Worm (Caenorhabditis elegans) whole organism, L4/young adult: ENCODE measurements around the gene Y37E11AM.4.

ENCODE experiments used
- W03F9.2 ChIP-seq: fragments of 150-350 bp; optimal IDR thresholded peaks from 2 replicates; lab custom pipeline; 2014; ENCODE audit warnings: missing biosample characterization, missing genetic modification characterization
- dao-5 ChIP-seq: sonication (generic microtip); optimal IDR thresholded peaks from 2 replicates; lab custom pipeline; 2016; ENCODE audit warnings: missing genotype, missing genetic modification characterization, moderate library complexity, missing compliant biosample characterization
- him-1 ChIP-seq: sonication (generic microtip); optimal IDR thresholded peaks from 2 replicates; lab custom pipeline; 2016; ENCODE audit warnings: missing genotype, missing genetic modification reagents, missing genetic modification characterization, missing compliant biosample characterization

- TF ChIP-seq dao-5: no peak
- TF ChIP-seq W03F9.2: no peak
- TF ChIP-seq him-1 (tag; lab: Kevin White, UChicago): no peak
Observed at ce11 chrIV:3686260-3686659, 36.3 kb downstream of the Y37E11AM.4 start.
